Worm (Caenorhabditis elegans) whole organism, young adult: ENCODE data around the gene phyh-1.
A peak's percentile ranks its signal among the peaks of the same experiment; 100 is the strongest.

Experiments used
- F10E7.11 ChIP-seq: sonication (generic microtip); optimal IDR thresholded peaks from 2 replicates; lab custom pipeline; 2017; ENCODE audit warnings: mild to moderate bottlenecking, missing genetic modification characterization, moderate library complexity, missing compliant biosample characterization
- F23B12.7 ChIP-seq: sonication (generic microtip); optimal IDR thresholded peaks from 2 replicates; lab custom pipeline; 2017; ENCODE audit warnings: missing genetic modification characterization, mild to moderate bottlenecking, missing compliant biosample characterization, antibody characterized with exemption, moderate library complexity; ENCODE audit not compliant: insufficient read depth
- F33H1.4 ChIP-seq: fragments of 200-800 bp; sonication (Bioruptor generic); IDR thresholded peaks from 2 replicates; pipeline ENCODE4 v1.3.6; 2022; ENCODE audit warnings: missing genetic modification reagents, missing genetic modification characterization, missing compliant biosample characterization
- F49E8.2 ChIP-seq: sonication (generic microtip); optimal IDR thresholded peaks from 3 replicates; lab custom pipeline; 2017; ENCODE audit warnings: missing genetic modification characterization, mild to moderate bottlenecking, missing compliant biosample characterization, antibody characterized with exemption, moderate library complexity; ENCODE audit not compliant: insufficient read depth
- F52B5.7 ChIP-seq: sonication (generic microtip); optimal IDR thresholded peaks from 2 replicates; lab custom pipeline; 2016; ENCODE audit warnings: mild to moderate bottlenecking, missing genetic modification characterization, missing compliant biosample characterization
- F57A8.1 ChIP-seq: fragments of 200-800 bp; sonication (Bioruptor generic); optimal IDR thresholded peaks from 2 replicates; lab custom pipeline; 2018; ENCODE audit warnings: mild to moderate bottlenecking, missing genetic modification characterization, moderate library complexity, missing compliant biosample characterization
- K12H6.12 ChIP-seq: fragments of 200-800 bp; sonication (Bioruptor generic); optimal IDR thresholded peaks from 2 replicates; lab custom pipeline; 2018; ENCODE audit warnings: mild to moderate bottlenecking, missing genetic modification characterization, missing compliant biosample characterization
- T07F8.4 ChIP-seq: sonication (generic microtip); optimal IDR thresholded peaks from 2 replicates; lab custom pipeline; 2016; ENCODE audit warnings: mild to moderate bottlenecking, missing genetic modification characterization, moderate library complexity, missing compliant biosample characterization
- Y79H2A.3 ChIP-seq: fragments of 200-800 bp; sonication (Bioruptor generic); conservative IDR thresholded peaks from 2 replicates; pipeline ENCODE4 v1.3.6; 2022; ENCODE audit warnings: missing genetic modification reagents, missing genetic modification characterization, missing compliant biosample characterization
- ama-1 ChIP-seq, 3 experiments: fragments of 150-350 bp in 1 of 3; sonication (generic microtip) in 2 of 3; optimal IDR thresholded peaks; 2 replicates each; lab custom pipeline; 2014 to 2018; ENCODE audit warnings: missing biosample characterization in 2 of 3, missing genetic modification characterization in 2 of 3, missing genetic modification reagents in 2 of 3
- aptf-3 ChIP-seq: fragments of 200-800 bp; sonication (Bioruptor generic); IDR thresholded peaks from 2 replicates; pipeline ENCODE4 v1.3.6; 2022; ENCODE audit warnings: missing genetic modification characterization, missing compliant biosample characterization
- attf-6 ChIP-seq: fragments of 200-800 bp; sonication (Bioruptor generic); IDR thresholded peaks from 2 replicates; pipeline ENCODE4 v1.3.6; 2022; ENCODE audit warnings: missing genetic modification reagents, missing genetic modification characterization, missing compliant biosample characterization
- bed-1 ChIP-seq: fragments of 200-800 bp; sonication (Bioruptor generic); IDR thresholded peaks from 2 replicates; pipeline ENCODE4 v1.3.6; 2022; ENCODE audit warnings: missing genetic modification reagents, missing genetic modification characterization, missing compliant biosample characterization
- bed-2 ChIP-seq: fragments of 200-800 bp; sonication (Bioruptor generic); IDR thresholded peaks from 2 replicates; pipeline ENCODE4 v1.3.6; 2022; ENCODE audit warnings: missing genetic modification reagents, missing genetic modification characterization, missing compliant biosample characterization
- ceh-100 ChIP-seq: fragments of 200-800 bp; sonication (Bioruptor generic); IDR thresholded peaks from 2 replicates; pipeline ENCODE4 v1.3.6; 2022; ENCODE audit warnings: missing genetic modification reagents, missing genetic modification characterization, missing compliant biosample characterization
- ceh-40 ChIP-seq: fragments of 200-800 bp; sonication (Bioruptor generic); IDR thresholded peaks from 2 replicates; pipeline ENCODE4 v1.3.6; 2022; ENCODE audit warnings: missing genetic modification characterization, missing compliant biosample characterization
- dox-1 ChIP-seq: fragments of 200-800 bp; sonication (Bioruptor generic); IDR thresholded peaks from 2 replicates; pipeline ENCODE4 v1.3.6; 2022; ENCODE audit warnings: missing genetic modification reagents, missing genetic modification characterization, missing compliant biosample characterization
- egl-44 ChIP-seq: fragments of 200-800 bp; sonication (Bioruptor generic); IDR thresholded peaks from 2 replicates; pipeline ENCODE4 v1.3.6; 2022; ENCODE audit warnings: missing genetic modification reagents, missing genetic modification characterization, missing compliant biosample characterization
- ekl-4 ChIP-seq: fragments of 200-800 bp; sonication (Bioruptor generic); IDR thresholded peaks from 2 replicates; pipeline ENCODE4 v1.3.6; 2022; ENCODE audit warnings: missing genetic modification reagents, missing genetic modification characterization, missing compliant biosample characterization
- fkh-3 ChIP-seq: sonication (generic microtip); optimal IDR thresholded peaks from 2 replicates; lab custom pipeline; 2016; ENCODE audit warnings: mild to moderate bottlenecking, missing genetic modification characterization, missing compliant biosample characterization
- hmg-20 ChIP-seq: fragments of 200-800 bp; sonication (Bioruptor generic); IDR thresholded peaks from 2 replicates; pipeline ENCODE4 v1.3.6; 2022; ENCODE audit warnings: missing genetic modification reagents, missing genetic modification characterization, missing compliant biosample characterization
- hsf-1 ChIP-seq: fragments of 200-800 bp; sonication (Bioruptor generic); IDR thresholded peaks from 2 replicates; pipeline ENCODE4 v1.3.6; 2022; ENCODE audit warnings: missing genetic modification reagents, missing genetic modification characterization, missing compliant biosample characterization
- let-526 ChIP-seq: fragments of 200-800 bp; sonication (Bioruptor generic); IDR thresholded peaks from 2 replicates; pipeline ENCODE4 v1.3.6; 2022; ENCODE audit warnings: missing genetic modification reagents, missing genetic modification characterization, missing compliant biosample characterization
- let-607 ChIP-seq, 2 experiments: fragments of 200-800 bp in 1 of 2; sonication (Bioruptor generic) in 1 of 2; sonication (generic microtip) in 1 of 2; optimal IDR thresholded peaks; 2 replicates each; lab custom pipeline; 2016 to 2018; ENCODE audit warnings: mild to moderate bottlenecking in 2 of 2, missing compliant biosample characterization in 2 of 2, missing genetic modification characterization in 2 of 2, moderate library complexity in 2 of 2, missing genotype in 1 of 2
- lin-35 ChIP-seq, 3 experiments: fragments of 150-350 bp in 2 of 3; sonication (generic microtip) in 1 of 3; optimal IDR thresholded peaks; 2 replicates each; lab custom pipeline; 2014 to 2018; ENCODE audit warnings: missing biosample characterization in 3 of 3, missing genetic modification characterization in 3 of 3, missing genetic modification reagents in 3 of 3
- lir-1 ChIP-seq: fragments of 200-800 bp; sonication (Bioruptor generic); conservative IDR thresholded peaks from 2 replicates; pipeline ENCODE4 v1.3.6; 2022; ENCODE audit warnings: missing genetic modification reagents, missing genetic modification characterization, missing compliant biosample characterization
- madf-10 ChIP-seq: sonication (generic microtip); optimal IDR thresholded peaks from 2 replicates; lab custom pipeline; 2016; ENCODE audit warnings: mild to moderate bottlenecking, missing genetic modification characterization, missing compliant biosample characterization
- madf-3 ChIP-seq: fragments of 200-800 bp; sonication (Bioruptor generic); IDR thresholded peaks from 2 replicates; pipeline ENCODE4 v1.3.6; 2022; ENCODE audit warnings: missing genetic modification reagents, missing genetic modification characterization, missing compliant biosample characterization
- madf-6 ChIP-seq: fragments of 200-800 bp; sonication (Bioruptor generic); IDR thresholded peaks from 2 replicates; pipeline ENCODE4 v1.3.6; 2022; ENCODE audit warnings: missing genetic modification reagents, missing genetic modification characterization, missing compliant biosample characterization
- mcd-1 ChIP-seq: fragments of 200-800 bp; sonication (Bioruptor generic); IDR thresholded peaks from 2 replicates; pipeline ENCODE4 v1.3.6; 2022; ENCODE audit warnings: missing genetic modification reagents, missing genetic modification characterization, missing compliant biosample characterization
- mes-4 ChIP-seq: sonication (generic microtip); optimal IDR thresholded peaks from 2 replicates; lab custom pipeline; 2016; ENCODE audit warnings: missing genotype, missing genetic modification characterization, missing compliant biosample characterization
- nfyb-1 ChIP-seq: fragments of 200-800 bp; sonication (Bioruptor generic); IDR thresholded peaks from 2 replicates; pipeline ENCODE4 v1.3.6; 2022; ENCODE audit warnings: missing genetic modification reagents, missing genetic modification characterization, missing compliant biosample characterization
- nhr-179 ChIP-seq: sonication (generic microtip); optimal IDR thresholded peaks from 2 replicates; lab custom pipeline; 2016; ENCODE audit warnings: mild to moderate bottlenecking, missing genetic modification characterization, missing compliant biosample characterization
- pha-4 ChIP-seq: fragments of 150-350 bp; sonication (generic microtip); optimal IDR thresholded peaks from 2 replicates; lab custom pipeline; 2014; ENCODE audit warnings: missing biosample characterization, missing genetic modification reagents, missing genetic modification characterization
- rcor-1 ChIP-seq: fragments of 200-800 bp; sonication (Bioruptor generic); IDR thresholded peaks from 2 replicates; pipeline ENCODE4 v1.3.6; 2022; ENCODE audit warnings: missing genetic modification reagents, missing genetic modification characterization, missing compliant biosample characterization
- snpc-3.4 ChIP-seq: sonication (generic microtip); optimal IDR thresholded peaks from 2 replicates; lab custom pipeline; 2017; ENCODE audit warnings: missing genetic modification characterization, mild to moderate bottlenecking, missing compliant biosample characterization, antibody characterized with exemption, moderate library complexity, missing genotype, missing genetic modification reagents
- somi-1 ChIP-seq: fragments of 200-800 bp; sonication (Bioruptor generic); optimal IDR thresholded peaks from 2 replicates; lab custom pipeline; 2018; ENCODE audit warnings: mild to moderate bottlenecking, missing genetic modification characterization, missing compliant biosample characterization
- sptf-2 ChIP-seq: fragments of 200-800 bp; sonication (Bioruptor generic); optimal IDR thresholded peaks from 2 replicates; lab custom pipeline; 2018; ENCODE audit warnings: mild to moderate bottlenecking, missing genetic modification characterization, missing compliant biosample characterization
- zfh-2 ChIP-seq: fragments of 200-800 bp; sonication (Bioruptor generic); conservative IDR thresholded peaks from 2 replicates; pipeline ENCODE4 v1.3.6; 2022; ENCODE audit warnings: missing genetic modification reagents, missing genetic modification characterization, missing compliant biosample characterization
- ztf-18 ChIP-seq: sonication (generic microtip); optimal IDR thresholded peaks from 2 replicates; lab custom pipeline; 2016; ENCODE audit warnings: missing genotype, mild to moderate bottlenecking, missing genetic modification characterization, missing compliant biosample characterization

The phyh-1 gene

DNA sequence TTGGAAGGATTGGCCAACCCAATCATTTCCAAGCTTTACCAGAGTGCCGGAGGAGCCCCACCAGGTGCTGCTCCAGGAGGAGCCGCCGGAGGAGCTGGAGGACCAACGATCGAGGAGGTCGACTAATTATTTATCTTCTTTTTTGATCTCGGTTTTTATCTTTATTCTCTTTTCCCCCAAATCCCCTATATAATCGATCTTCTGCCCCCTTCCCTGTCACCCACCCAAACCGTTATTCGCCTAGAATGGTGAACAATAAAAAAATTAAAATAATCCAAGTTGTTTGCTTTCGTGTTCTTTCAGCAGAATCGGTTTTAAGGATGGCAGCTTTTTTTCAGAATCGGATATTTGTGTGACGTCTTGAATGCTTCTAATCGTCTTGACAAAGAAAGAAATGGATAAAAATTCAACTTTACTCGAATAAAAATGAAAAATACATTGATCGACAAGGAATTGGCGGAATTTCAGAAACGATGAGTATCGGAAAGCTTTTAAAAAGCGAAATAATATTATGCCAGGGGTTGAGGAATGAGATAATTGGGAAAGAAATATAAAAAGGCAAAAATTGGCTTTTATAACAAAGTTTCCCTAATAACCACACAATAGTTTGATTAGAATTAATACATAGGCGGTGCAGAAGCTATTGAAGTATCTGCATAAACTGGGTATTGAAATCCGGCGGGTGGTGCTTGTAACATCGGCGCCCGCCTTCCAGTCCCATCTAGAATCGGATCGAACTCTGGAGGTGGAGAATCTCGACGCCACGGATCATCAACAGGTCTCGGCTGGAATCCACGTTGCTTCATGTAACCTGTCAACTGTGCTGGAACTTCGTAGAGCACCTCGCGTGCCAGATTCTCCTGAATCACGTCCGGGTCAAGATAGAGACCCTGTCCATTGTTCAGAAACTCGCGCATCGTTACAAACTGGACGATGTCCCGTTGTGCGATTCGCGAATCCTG, 22.1 kb upstream of the phyh-1 start (continued):
- TF ChIP-seq fkh-3 (tag; lab: Kevin White, UChicago) (peak; percentile 33), zfh-2 (GFP tag; lab: Robert Waterston, UW) (peak; percentile 96), nhr-179 (tag; lab: Kevin White, UChicago) (no peak), lin-35 (GFP tag; optimal IDR thresholded peaks at IDR 0.05; lab: Kevin White, UChicago) (peak in 2 of 3 experiments; percentile 69 to 70), aptf-3 (peak; percentile 73; the same call in 1 of the 2 replicates), F33H1.4 (GFP tag; lab: Robert Waterston, UW) (peak; percentile 6; the same call in 1 of the 2 replicates), snpc-3.4 (peak; percentile 91), F10E7.11 (peak; percentile 67), egl-44 (GFP tag; lab: Robert Waterston, UW) (peak; percentile 56; the same call in 1 of the 2 replicates), K12H6.12 (tag; lab: Kevin White, UChicago) (peak; percentile 75), somi-1 (peak; percentile 43)

DNA sequence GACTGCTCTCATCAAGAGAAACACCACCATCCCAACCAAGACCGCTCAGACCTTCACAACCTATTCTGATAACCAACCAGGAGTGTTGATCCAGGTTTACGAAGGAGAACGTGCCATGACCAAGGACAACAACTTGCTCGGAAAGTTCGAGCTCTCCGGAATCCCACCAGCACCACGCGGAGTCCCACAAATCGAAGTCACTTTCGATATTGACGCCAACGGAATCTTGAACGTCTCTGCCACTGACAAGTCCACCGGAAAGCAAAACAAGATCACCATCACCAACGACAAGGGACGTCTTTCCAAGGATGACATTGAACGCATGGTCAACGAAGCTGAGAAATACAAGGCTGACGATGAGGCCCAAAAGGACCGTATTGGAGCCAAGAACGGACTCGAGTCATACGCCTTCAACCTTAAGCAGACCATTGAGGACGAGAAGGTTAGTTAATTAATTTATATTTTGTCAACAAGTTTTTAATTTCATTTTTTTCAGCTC, 21.3 kb upstream of the phyh-1 start:
- peak; percentile 2; the same call in 1 of the 2 replicates for TF ChIP-seq madf-3 (GFP tag; lab: Robert Waterston, UW)
- TF ChIP-seq mcd-1 (GFP tag; lab: Robert Waterston, UW): 0 out of 2 replicates have a peak, but pooled peaks have one; percentile 3
- no peak for TF ChIP-seq madf-6 (GFP tag; lab: Robert Waterston, UW)
- TF ChIP-seq ceh-40 (GFP tag; lab: Robert Waterston, UW): no peak
- TF ChIP-seq ekl-4 (GFP tag; lab: Robert Waterston, UW): 0 out of 2 replicates have a peak, but pooled peaks have one; percentile 6
- TF ChIP-seq attf-6 (GFP tag; lab: Robert Waterston, UW): no peak; the same call in 1 of the 2 replicates
- TF ChIP-seq F57A8.1: peak; percentile 10
- TF ChIP-seq madf-10: no peak
- TF ChIP-seq let-607 (tag; optimal IDR thresholded peaks at IDR 0.05; lab: Kevin White, UChicago): no peak
- peak; percentile 81 for TF ChIP-seq ama-1 (optimal IDR thresholded peaks at IDR 0.05; lab: Kevin White, UChicago)
- TF ChIP-seq ama-1 (GFP tag; optimal IDR thresholded peaks at IDR 0.05; lab: Kevin White, UChicago): no peak
- TF ChIP-seq ztf-18 (tag; lab: Kevin White, UChicago): no peak
- peak; percentile 2; the same call in 1 of the 2 replicates for TF ChIP-seq nfyb-1 (GFP tag; lab: Robert Waterston, UW)
- 0 out of 2 replicates have a peak, but pooled peaks have one; percentile 1 for TF ChIP-seq aptf-3
- TF ChIP-seq dox-1 (GFP tag; lab: Robert Waterston, UW): peak; percentile 2; the same call in 1 of the 2 replicates
- TF ChIP-seq Y79H2A.3 (GFP tag; lab: Robert Waterston, UW): no peak

DNA sequence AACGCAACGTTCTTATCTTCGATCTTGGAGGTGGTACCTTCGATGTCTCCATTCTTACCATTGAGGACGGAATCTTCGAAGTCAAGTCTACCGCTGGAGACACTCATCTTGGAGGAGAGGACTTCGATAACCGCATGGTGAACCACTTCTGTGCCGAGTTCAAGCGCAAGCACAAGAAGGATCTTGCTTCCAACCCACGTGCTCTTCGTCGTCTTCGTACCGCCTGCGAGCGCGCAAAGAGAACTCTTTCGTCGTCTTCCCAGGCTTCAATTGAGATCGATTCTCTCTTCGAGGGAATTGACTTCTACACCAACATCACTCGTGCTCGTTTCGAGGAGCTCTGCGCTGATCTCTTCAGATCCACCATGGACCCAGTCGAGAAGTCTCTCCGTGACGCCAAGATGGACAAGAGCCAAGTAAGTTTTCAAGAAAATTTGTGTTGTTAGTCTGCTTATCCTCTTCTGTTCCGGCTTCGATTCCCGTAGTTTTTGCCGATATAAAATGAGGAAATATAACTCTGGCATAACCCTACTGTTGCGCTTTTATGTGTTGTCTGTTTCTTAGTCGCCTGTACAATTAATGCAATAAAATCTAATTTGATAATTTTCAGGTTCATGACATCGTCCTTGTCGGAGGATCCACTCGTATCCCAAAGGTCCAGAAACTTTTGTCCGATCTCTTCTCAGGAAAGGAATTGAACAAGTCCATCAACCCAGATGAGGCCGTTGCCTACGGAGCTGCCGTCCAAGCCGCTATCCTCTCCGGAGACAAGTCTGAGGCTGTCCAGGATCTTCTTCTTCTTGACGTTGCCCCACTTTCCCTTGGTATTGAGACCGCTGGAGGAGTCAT, 20.6 kb upstream of the phyh-1 start:
- no peak for TF ChIP-seq bed-1 (GFP tag; lab: Robert Waterston, UW)
- TF ChIP-seq attf-6 (GFP tag; lab: Robert Waterston, UW): peak; percentile 90
- TF ChIP-seq pha-4: no peak
- TF ChIP-seq sptf-2 (GFP tag; lab: Kevin White, UChicago): no peak
- TF ChIP-seq mes-4 (tag; lab: Kevin White, UChicago): no peak
- peak; percentile 21 for TF ChIP-seq F49E8.2 (tag; lab: Kevin White, UChicago)
- no peak for TF ChIP-seq F52B5.7
- TF ChIP-seq F57A8.1: no peak
- TF ChIP-seq hsf-1 (GFP tag; lab: Robert Waterston, UW): peak; percentile 77
- no peak for TF ChIP-seq F23B12.7
- TF ChIP-seq hmg-20 (GFP tag; lab: Robert Waterston, UW): no peak
- no peak for TF ChIP-seq let-526 (GFP tag; lab: Robert Waterston, UW)
- TF ChIP-seq ztf-18 (tag; lab: Kevin White, UChicago): peak; percentile 20
- TF ChIP-seq bed-2 (GFP tag; lab: Robert Waterston, UW): 0 out of 2 replicates have a peak, but pooled peaks have one; percentile 6
- peak; percentile 22 for TF ChIP-seq T07F8.4 (tag; lab: Kevin White, UChicago)
- TF ChIP-seq rcor-1 (GFP tag; lab: Robert Waterston, UW): peak; percentile 7; the same call in 1 of the 2 replicates
- TF ChIP-seq ceh-100 (GFP tag; lab: Robert Waterston, UW): peak; percentile 31; the same call in 1 of the 2 replicates
- no peak for TF ChIP-seq lir-1 (GFP tag; lab: Robert Waterston, UW)
- peak; percentile 53 for TF ChIP-seq ceh-40 (GFP tag; lab: Robert Waterston, UW)
